Worm (Caenorhabditis elegans): Measurements from ENCODE around the gene bli-1.

DNA sequence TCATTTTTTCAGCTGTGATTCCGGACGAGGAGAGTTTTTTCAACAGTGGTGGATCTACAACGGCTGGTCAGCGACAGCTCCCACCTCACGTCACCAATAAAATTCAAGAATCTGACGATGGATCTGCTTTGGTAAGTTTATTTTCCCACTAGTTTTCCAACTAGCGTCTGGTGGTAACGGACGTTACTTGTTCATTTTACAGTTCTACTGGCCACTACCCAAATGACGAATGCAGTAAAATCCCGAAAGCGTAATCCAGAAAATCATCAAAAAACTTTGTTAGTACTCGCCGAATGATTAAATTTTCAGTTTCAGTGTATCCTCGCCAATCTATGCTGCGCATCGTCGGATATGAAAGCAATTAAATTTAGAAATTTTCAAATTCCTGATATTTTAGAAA is 49.2 kb upstream of the bli-1 start:
- TF ChIP-seq ceh-16 (tag; optimal IDR thresholded peaks at IDR 0.05): no peak
- no peak for TF ChIP-seq nhr-11 (tag; optimal IDR thresholded peaks at IDR 0.05)
